Fruit fly (Drosophila melanogaster) whole organism, embryonic: Measurements from ENCODE around the gene CG13077.

Source experiments
- Abd-B ChIP-seq: fragments of 200-800 bp; sonication (Bioruptor generic); optimal IDR thresholded peaks from 2 replicates; lab custom pipeline; 2018; ENCODE audit warnings: missing biosample characterization, mild to moderate bottlenecking, missing genetic modification characterization, moderate library complexity
- Awh ChIP-seq: fragments of 200-800 bp; sonication (Bioruptor generic); IDR thresholded peaks from 2 replicates; pipeline ENCODE4, ENCODE4 v1.3.6; 2022; ENCODE audit warnings: missing biosample characterization, missing genetic modification characterization
- CG11696 ChIP-seq: fragments of 200-800 bp; sonication (Bioruptor generic); IDR thresholded peaks from 2 replicates; pipeline ENCODE4 v1.3.6; 2022; ENCODE audit warnings: missing biosample characterization, missing genetic modification characterization
- CG16815 ChIP-seq: fragments of 200-800 bp; sonication (Bioruptor generic); optimal IDR thresholded peaks from 3 replicates; lab custom pipeline; 2017; ENCODE audit warnings: missing biosample characterization, mild to moderate bottlenecking, missing genetic modification characterization
- CG17359 ChIP-seq: fragments of 200-800 bp; sonication (Bioruptor generic); optimal IDR thresholded peaks from 3 replicates; lab custom pipeline; 2018; ENCODE audit warnings: missing biosample characterization, mild to moderate bottlenecking, missing genetic modification characterization, moderate library complexity
- CG17385 ChIP-seq: fragments of 200-800 bp; sonication (Bioruptor generic); optimal IDR thresholded peaks from 3 replicates; lab custom pipeline; 2018; ENCODE audit warnings: missing biosample characterization, mild to moderate bottlenecking, missing genetic modification characterization
- CG2199 ChIP-seq: fragments of 200-800 bp; sonication (Bioruptor generic); IDR thresholded peaks from 3 replicates; pipeline ENCODE4 v1.3.6; 2022; ENCODE audit warnings: missing biosample characterization, missing genetic modification characterization
- CG31441 ChIP-seq: fragments of 200-800 bp; sonication (Bioruptor generic); IDR thresholded peaks from 2 replicates; pipeline ENCODE4 v1.3.6; 2022; ENCODE audit warnings: missing biosample characterization, missing genetic modification characterization
- CG3995 ChIP-seq: fragments of 200-800 bp; sonication (Bioruptor generic); optimal IDR thresholded peaks from 3 replicates; lab custom pipeline; 2016; ENCODE audit warnings: missing biosample characterization, missing genetic modification characterization
- CG4328 ChIP-seq: fragments of 200-800 bp; sonication (Bioruptor generic); optimal IDR thresholded peaks from 3 replicates; lab custom pipeline; 2017; ENCODE audit warnings: missing biosample characterization, missing genetic modification reagents, missing genetic modification characterization
- CG43689 ChIP-seq: fragments of 200-800 bp; sonication (Bioruptor generic); IDR thresholded peaks from 2 replicates; pipeline ENCODE4 v1.3.6; 2022; ENCODE audit warnings: missing biosample characterization, missing genetic modification characterization
- CG7839 ChIP-seq: fragments of 200-800 bp; sonication (Bioruptor generic); optimal IDR thresholded peaks from 3 replicates; lab custom pipeline; 2018; ENCODE audit warnings: missing biosample characterization, mild to moderate bottlenecking, missing genetic modification characterization, moderate library complexity
- CG8281 ChIP-seq: fragments of 200-800 bp; sonication (Bioruptor generic); optimal IDR thresholded peaks from 2 replicates; lab custom pipeline; 2018; ENCODE audit warnings: missing biosample characterization, mild to moderate bottlenecking, missing genetic modification characterization, moderate library complexity
- CG9609 ChIP-seq: fragments of 200-800 bp; sonication (Bioruptor generic); optimal IDR thresholded peaks from 3 replicates; lab custom pipeline; 2016; ENCODE audit warnings: missing biosample characterization, missing genetic modification characterization
- CG9932 ChIP-seq: fragments of 200-800 bp; sonication (Bioruptor generic); IDR thresholded peaks from 2 replicates; pipeline ENCODE4 v1.3.6; 2022; ENCODE audit warnings: missing biosample characterization, missing genetic modification characterization
- CHES-1-like ChIP-seq: fragments of 200-800 bp; sonication (Bioruptor generic); optimal IDR thresholded peaks from 2 replicates; lab custom pipeline; 2016; ENCODE audit warnings: missing biosample characterization, missing genetic modification characterization
- Dbx ChIP-seq: fragments of 200-800 bp; sonication (Bioruptor generic); IDR thresholded peaks from 3 replicates; pipeline ENCODE4 v1.3.6; 2022; ENCODE audit warnings: missing biosample characterization, missing genetic modification characterization
- Deaf1 ChIP-seq: fragments of 200-800 bp; optimal IDR thresholded peaks from 3 replicates; lab custom pipeline; 2019; ENCODE audit warnings: missing biosample characterization, mild to moderate bottlenecking, missing genetic modification characterization, moderate library complexity
- Dip3 ChIP-seq: fragments of 200-800 bp; sonication (Bioruptor generic); optimal IDR thresholded peaks from 3 replicates; lab custom pipeline; 2016; ENCODE audit warnings: missing biosample characterization, missing genetic modification characterization
- Ets65A ChIP-seq: fragments of 200-800 bp; sonication (Bioruptor generic); peaks from one replicate; lab custom pipeline; 2016; ENCODE audit warnings: missing biosample characterization, missing genetic modification characterization
- Gsc ChIP-seq: fragments of 200-800 bp; sonication (Bioruptor generic); IDR thresholded peaks from 2 replicates; pipeline ENCODE4 v1.3.6; 2022; ENCODE audit warnings: missing biosample characterization, missing genetic modification characterization
- H2.0 ChIP-seq: fragments of 200-800 bp; sonication (Bioruptor generic); IDR thresholded peaks from 2 replicates; pipeline ENCODE4 v1.3.6; 2022; ENCODE audit warnings: missing biosample characterization, missing genetic modification characterization
- HLHmδ ChIP-seq: fragments of 200-800 bp; sonication (Bioruptor generic); optimal IDR thresholded peaks from 2 replicates; lab custom pipeline; 2018; ENCODE audit warnings: missing biosample characterization, mild to moderate bottlenecking, missing genetic modification characterization, moderate library complexity
- Hr78 ChIP-seq, 2 experiments: fragments of 200-800 bp in 1 of 2; fragments of >200 bp in 1 of 2; sonication (Bioruptor generic) in 1 of 2; optimal IDR thresholded peaks; 2 replicates each; lab custom pipeline; 2017 to 2019; ENCODE audit warnings: missing biosample characterization in 2 of 2, missing genetic modification characterization in 2 of 2, mild to moderate bottlenecking in 1 of 2, moderate library complexity in 1 of 2
- NC2α ChIP-seq: fragments of 200-800 bp; sonication (Bioruptor generic); optimal IDR thresholded peaks from 2 replicates; lab custom pipeline; 2016; ENCODE audit warnings: missing biosample characterization, missing genetic modification characterization
- Nf-YA ChIP-seq: fragments of 200-800 bp; sonication (Bioruptor generic); IDR thresholded peaks from 2 replicates; pipeline ENCODE4 v1.3.6; 2022; ENCODE audit warnings: missing biosample characterization, missing genetic modification characterization
- Opbp ChIP-seq: fragments of 200-800 bp; sonication (Bioruptor generic); IDR thresholded peaks from 3 replicates; pipeline ENCODE4 v1.3.6; 2022; ENCODE audit warnings: missing biosample characterization, missing genetic modification characterization; ENCODE audit not compliant: partially characterized antibody
- Sin3A ChIP-seq: fragments of >200 bp; optimal IDR thresholded peaks from 2 replicates; lab custom pipeline; 2018
- Stat92E ChIP-seq, 3 experiments: fragments of >200 bp in 2 of 3; fragments of 200-800 bp in 1 of 3; sonication (Bioruptor generic) in 1 of 3; optimal IDR thresholded peaks; 2 replicates each; lab custom pipeline; 2017 to 2019; ENCODE audit warnings: missing biosample characterization in 3 of 3, missing genetic modification characterization in 3 of 3, mild to moderate bottlenecking in 1 of 3, moderate library complexity in 1 of 3
- bbx ChIP-seq: fragments of 200-800 bp; sonication (Bioruptor generic); IDR thresholded peaks from 2 replicates; pipeline ENCODE4 v1.3.6; 2022; ENCODE audit warnings: missing biosample characterization, missing genetic modification characterization; ENCODE audit not compliant: partially characterized antibody
- bowl ChIP-seq: fragments of 200-800 bp; sonication (Bioruptor generic); IDR thresholded peaks from 2 replicates; pipeline ENCODE4 v1.3.6; 2022; ENCODE audit warnings: missing biosample characterization, missing genetic modification characterization
- eyg ChIP-seq: fragments of 200-800 bp; sonication (Bioruptor generic); optimal IDR thresholded peaks from 3 replicates; lab custom pipeline; 2016; ENCODE audit warnings: missing biosample characterization, missing genetic modification characterization
- fd102C ChIP-seq: fragments of 200-800 bp; sonication (Bioruptor generic); optimal IDR thresholded peaks from 2 replicates; lab custom pipeline; 2018; ENCODE audit warnings: missing biosample characterization, mild to moderate bottlenecking, missing genetic modification characterization, moderate library complexity
- gem ChIP-seq: fragments of 200-800 bp; sonication (Bioruptor generic); optimal IDR thresholded peaks from 2 replicates; lab custom pipeline; 2019; ENCODE audit warnings: missing biosample characterization, mild to moderate bottlenecking, missing genetic modification characterization, moderate library complexity
- ham ChIP-seq: fragments of 200-800 bp; sonication (Bioruptor generic); IDR thresholded peaks from 2 replicates; pipeline ENCODE4 v1.3.6; 2022; ENCODE audit warnings: missing biosample characterization, missing genetic modification characterization
- mam ChIP-seq: fragments of 200-800 bp; sonication (Bioruptor generic); optimal IDR thresholded peaks from 3 replicates; lab custom pipeline; 2016; ENCODE audit warnings: missing biosample characterization, missing genetic modification characterization
- mirr ChIP-seq: fragments of 200-800 bp; sonication (Bioruptor generic); optimal IDR thresholded peaks from 3 replicates; lab custom pipeline; 2018; ENCODE audit warnings: missing biosample characterization, mild to moderate bottlenecking, missing genetic modification characterization
- nerfin-1 ChIP-seq: fragments of 200-800 bp; sonication (Bioruptor generic); optimal IDR thresholded peaks from 3 replicates; lab custom pipeline; 2019; ENCODE audit warnings: missing biosample characterization, mild to moderate bottlenecking, missing genetic modification characterization, moderate library complexity
- onecut ChIP-seq: fragments of 200-800 bp; sonication (Bioruptor generic); IDR thresholded peaks from 2 replicates; pipeline ENCODE4 v1.3.6; 2022; ENCODE audit warnings: missing biosample characterization, missing genetic modification characterization
- p53 ChIP-seq: fragments of 200-800 bp; sonication (Bioruptor generic); optimal IDR thresholded peaks from 2 replicates; lab custom pipeline; 2016; ENCODE audit warnings: missing biosample characterization, missing genetic modification characterization
- pfk ChIP-seq: fragments of 200-800 bp; sonication (Bioruptor generic); optimal IDR thresholded peaks from 2 replicates; lab custom pipeline; 2018; ENCODE audit warnings: missing biosample characterization, mild to moderate bottlenecking, missing genetic modification characterization, moderate library complexity
- phol ChIP-seq: fragments of 200-800 bp; sonication (Bioruptor generic); optimal IDR thresholded peaks from 3 replicates; lab custom pipeline; 2018; ENCODE audit warnings: missing biosample characterization, mild to moderate bottlenecking, missing genetic modification characterization, moderate library complexity
- pnt ChIP-seq: fragments of 200-800 bp; sonication (Bioruptor generic); optimal IDR thresholded peaks from 3 replicates; lab custom pipeline; 2016; ENCODE audit warnings: missing biosample characterization, missing genetic modification characterization
- salm ChIP-seq: fragments of 200-800 bp; sonication (Bioruptor generic); optimal IDR thresholded peaks from 2 replicates; lab custom pipeline; 2018; ENCODE audit warnings: missing biosample characterization, mild to moderate bottlenecking, missing genetic modification characterization
- seq ChIP-seq: fragments of 200-800 bp; sonication (Bioruptor generic); IDR thresholded peaks from 2 replicates; pipeline ENCODE4 v1.3.6; 2022; ENCODE audit warnings: missing biosample characterization, missing genetic modification characterization
- sob ChIP-seq: fragments of 200-800 bp; sonication (Bioruptor generic); IDR thresholded peaks from 2 replicates; pipeline ENCODE4 v1.3.6; 2022; ENCODE audit warnings: missing biosample characterization, missing genetic modification characterization
- sqz ChIP-seq: fragments of 200-800 bp; sonication (Bioruptor generic); optimal IDR thresholded peaks from 3 replicates; lab custom pipeline; 2018; ENCODE audit warnings: missing biosample characterization, mild to moderate bottlenecking, missing genetic modification characterization
- sr ChIP-seq: fragments of 200-800 bp; sonication (Bioruptor generic); IDR thresholded peaks from 3 replicates; pipeline ENCODE4 v1.3.6; 2022; ENCODE audit warnings: missing biosample characterization, missing genetic modification characterization
- toy ChIP-seq: fragments of 200-800 bp; sonication (Bioruptor generic); IDR thresholded peaks from 2 replicates; pipeline ENCODE4 v1.3.6; 2022; ENCODE audit warnings: missing biosample characterization, missing genetic modification characterization
- trem ChIP-seq: fragments of 200-800 bp; optimal IDR thresholded peaks from 3 replicates; lab custom pipeline; 2019; ENCODE audit warnings: missing biosample characterization, mild to moderate bottlenecking, missing genetic modification characterization, moderate library complexity
- unpg ChIP-seq: fragments of 200-800 bp; sonication (Bioruptor generic); optimal IDR thresholded peaks from 3 replicates; lab custom pipeline; 2018; ENCODE audit warnings: missing biosample characterization, mild to moderate bottlenecking, missing genetic modification characterization, moderate library complexity

The CG13077 gene

DNA sequence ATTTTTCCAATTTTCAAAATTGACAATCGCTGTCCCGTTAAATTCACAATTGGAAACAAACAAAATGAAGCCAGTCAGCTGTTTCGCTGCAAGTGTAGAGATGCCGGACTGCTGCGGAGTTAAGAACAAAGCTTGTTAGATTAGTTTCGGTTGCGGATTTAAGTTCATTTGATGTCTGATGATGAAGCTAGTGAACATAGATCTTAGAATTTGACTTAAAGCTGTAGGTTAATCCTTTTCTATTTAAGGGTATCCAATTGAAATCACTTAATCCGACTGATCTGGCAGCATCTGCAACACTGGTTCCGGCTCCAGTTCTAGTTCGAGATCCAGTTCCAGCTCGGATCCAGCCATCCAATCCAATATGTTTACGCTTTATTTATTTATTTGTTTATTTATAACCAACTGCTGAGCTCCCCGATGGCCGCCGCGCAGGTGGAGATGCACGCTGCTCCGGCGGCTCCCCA lies 18.3 kb downstream of the CG13077 start, which contains the start of the genes PCNA2 and CG10366 (continued):
- TF ChIP-seq Dbx (peak; percentile 57; the same call in 1 of the 3 replicates), sob (GFP tag; lab: Robert Waterston, UW) (peak; percentile 50; the same call in 1 of the 2 replicates), gem (tag; lab: Kevin White, UChicago) (peak; percentile 78), Hr78 (GFP tag; optimal IDR thresholded peaks at IDR 0.05; lab: Kevin White, UChicago) (no peak), Sin3A (peak; percentile 90), salm (tag; lab: Kevin White, UChicago) (no peak), H2.0 (GFP tag; lab: Robert Waterston, UW) (peak; percentile 66), pfk (GFP tag; lab: Kevin White, UChicago) (no peak), CG9932 (peak; percentile 67), Ets65A (peak; percentile 96), bowl (GFP tag; lab: Robert Waterston, UW) (no peak), eyg (no peak), seq (GFP tag; lab: Robert Waterston, UW) (peak; percentile 54; the same call in 1 of the 2 replicates), Nf-YA (GFP tag; lab: Robert Waterston, UW) (no peak), sr (GFP tag; lab: Robert Waterston, UW) (no peak), CG16815 (GFP tag; lab: Kevin White, UChicago) (peak; percentile 5), CG17385 (GFP tag; lab: Kevin White, UChicago) (peak; percentile 44), Dip3 (GFP tag; lab: Kevin White, UChicago) (peak; percentile 69), fd102C (GFP tag; lab: Kevin White, UChicago) (no peak), trem (tag; lab: Kevin White, UChicago) (peak; percentile 88), pnt (peak; percentile 69), mam (GFP tag; lab: Kevin White, UChicago) (peak; percentile 77), CG11696 (GFP tag; lab: Robert Waterston, UW) (no peak), NC2α (GFP tag; lab: Kevin White, UChicago) (peak; percentile 21), CG8281 (peak; percentile 27), HLHmδ (no peak), CG7839 (tag; lab: Kevin White, UChicago) (peak; percentile 52), CG31441 (GFP tag; lab: Robert Waterston, UW) (peak; percentile 54), CG4328 (GFP tag; lab: Kevin White, UChicago) (peak; percentile 50), p53 (GFP tag; lab: Kevin White, UChicago) (peak; percentile 38), CHES-1-like (peak; percentile 82), CG43689 (GFP tag; lab: Robert Waterston, UW) (no peak), Stat92E (GFP tag; optimal IDR thresholded peaks at IDR 0.05; lab: Kevin White, UChicago) (no peak), toy (no peak), Awh (GFP tag; lab: Robert Waterston, UW) (no peak), Abd-B (GFP tag; lab: Kevin White, UChicago) (peak; percentile 45), bbx (GFP tag; lab: Robert Waterston, UW) (no peak), Opbp (GFP tag; lab: Robert Waterston, UW) (no peak), Gsc (GFP tag; lab: Robert Waterston, UW) (no peak), ham (GFP tag; lab: Robert Waterston, UW) (no peak), CG17359 (tag; lab: Kevin White, UChicago) (peak; percentile 39), mirr (peak; percentile 60), CG9609 (GFP tag; lab: Kevin White, UChicago) (peak; percentile 84), Deaf1 (no peak), unpg (GFP tag; lab: Kevin White, UChicago) (peak; percentile 67), onecut (no peak), nerfin-1 (tag; lab: Kevin White, UChicago) (peak; percentile 55), CG3995 (GFP tag; lab: Kevin White, UChicago) (peak; percentile 65), CG2199 (GFP tag; lab: Robert Waterston, UW) (no peak), sqz (no peak), phol (tag; lab: Kevin White, UChicago) (peak; percentile 90)
